Fruit fly (Drosophila melanogaster) whole organism, embryonic: ENCODE measurements around the gene CG4968.

Experiments used
- Awh ChIP-seq: fragments of 200-800 bp; sonication (Bioruptor generic); IDR thresholded peaks from 2 replicates; pipeline ENCODE4, ENCODE4 v1.3.6; 2022; ENCODE audit warnings: missing biosample characterization, missing genetic modification characterization
- BEAF-32 ChIP-seq: fragments of 200-800 bp; sonication (Bioruptor generic); optimal IDR thresholded peaks from 3 replicates; lab custom pipeline; 2017; ENCODE audit warnings: missing biosample characterization, missing genetic modification characterization, mild to moderate bottlenecking, moderate library complexity, missing genetic modification reagents
- Bteb2 ChIP-seq: fragments of 200-800 bp; sonication (Bioruptor generic); optimal IDR thresholded peaks from 2 replicates; lab custom pipeline; 2016; ENCODE audit warnings: missing biosample characterization, missing genetic modification characterization
- CG10366 ChIP-seq: fragments of 200-800 bp; sonication (Bioruptor generic); IDR thresholded peaks from 2 replicates; pipeline ENCODE4 v1.3.6; 2022; ENCODE audit warnings: missing biosample characterization, missing genetic modification characterization
- CG11247 ChIP-seq: fragments of 200-800 bp; sonication (Bioruptor generic); IDR thresholded peaks from 2 replicates; pipeline ENCODE4 v1.3.6; 2022; ENCODE audit warnings: missing biosample characterization, missing genetic modification characterization
- CG12942 ChIP-seq: fragments of 200-800 bp; sonication (Bioruptor generic); optimal IDR thresholded peaks from 3 replicates; lab custom pipeline; 2016; ENCODE audit warnings: missing biosample characterization, missing genetic modification characterization
- CG13123 ChIP-seq: fragments of 200-800 bp; sonication (Bioruptor generic); optimal IDR thresholded peaks from 2 replicates; lab custom pipeline; 2016; ENCODE audit warnings: missing biosample characterization, missing genetic modification characterization
- CG1647 ChIP-seq: fragments of 200-800 bp; sonication (Bioruptor generic); optimal IDR thresholded peaks from 3 replicates; lab custom pipeline; 2016; ENCODE audit warnings: missing biosample characterization, missing genetic modification characterization
- CG17186 ChIP-seq: fragments of 200-800 bp; sonication (Bioruptor generic); optimal IDR thresholded peaks from 3 replicates; lab custom pipeline; 2017; ENCODE audit warnings: missing biosample characterization, missing genetic modification reagents, missing genetic modification characterization
- CG18476 ChIP-seq: fragments of 200-800 bp; sonication (Bioruptor generic); optimal IDR thresholded peaks from 2 replicates; lab custom pipeline; 2016; ENCODE audit warnings: missing biosample characterization, mild to moderate bottlenecking, missing genetic modification characterization
- CG18599 ChIP-seq: fragments of 200-800 bp; sonication (Bioruptor generic); optimal IDR thresholded peaks from 3 replicates; lab custom pipeline; 2017; ENCODE audit warnings: missing biosample characterization, missing genetic modification characterization, mild to moderate bottlenecking, moderate library complexity, missing genetic modification reagents
- CG30403 ChIP-seq: fragments of 200-800 bp; sonication (Bioruptor generic); optimal IDR thresholded peaks from 3 replicates; lab custom pipeline; 2016; ENCODE audit warnings: missing biosample characterization, missing genetic modification characterization
- CG34224 ChIP-seq: fragments of 200-800 bp; sonication (Bioruptor generic); IDR thresholded peaks from 3 replicates; pipeline ENCODE4 v1.3.6; 2022; ENCODE audit warnings: missing biosample characterization, missing genetic modification characterization; ENCODE audit not compliant: partially characterized antibody
- CG4328 ChIP-seq: fragments of 200-800 bp; sonication (Bioruptor generic); optimal IDR thresholded peaks from 3 replicates; lab custom pipeline; 2017; ENCODE audit warnings: missing biosample characterization, missing genetic modification reagents, missing genetic modification characterization
- CG6175 ChIP-seq: fragments of 200-800 bp; sonication (Bioruptor generic); IDR thresholded peaks from 3 replicates; pipeline ENCODE4 v1.3.6; 2022; ENCODE audit warnings: missing biosample characterization, missing genetic modification characterization
- CG6854 ChIP-seq: fragments of 200-800 bp; sonication (Bioruptor generic); optimal IDR thresholded peaks from 3 replicates; lab custom pipeline; 2017; ENCODE audit warnings: missing biosample characterization, mild to moderate bottlenecking, missing genetic modification characterization
- CG8478 ChIP-seq: fragments of >200 bp; optimal IDR thresholded peaks from 2 replicates; lab custom pipeline; 2018
- Chrac-16 ChIP-seq: fragments of 200-800 bp; sonication (Bioruptor generic); optimal IDR thresholded peaks from 3 replicates; lab custom pipeline; 2016; ENCODE audit warnings: missing biosample characterization, missing genetic modification characterization
- Dek ChIP-seq: fragments of 200-800 bp; sonication (Bioruptor generic); optimal IDR thresholded peaks from 3 replicates; lab custom pipeline; 2019; ENCODE audit warnings: missing biosample characterization, mild to moderate bottlenecking, missing genetic modification characterization, moderate library complexity
- Dp ChIP-seq: fragments of 200-800 bp; sonication (Bioruptor generic); optimal IDR thresholded peaks from 2 replicates; lab custom pipeline; 2018; ENCODE audit warnings: missing biosample characterization, mild to moderate bottlenecking, missing genetic modification characterization, moderate library complexity
- Neu2 ChIP-seq: fragments of 200-800 bp; sonication (Bioruptor generic); optimal IDR thresholded peaks from 3 replicates; lab custom pipeline; 2016; ENCODE audit warnings: missing biosample characterization, missing genetic modification characterization, borderline replicate concordance
- Oli ChIP-seq: fragments of 200-800 bp; sonication (Bioruptor generic); optimal IDR thresholded peaks from 2 replicates; lab custom pipeline; 2018; ENCODE audit warnings: missing biosample characterization, mild to moderate bottlenecking, missing genetic modification characterization, moderate library complexity
- ac ChIP-seq: fragments of 200-800 bp; sonication (Bioruptor generic); optimal IDR thresholded peaks from 3 replicates; lab custom pipeline; 2017; ENCODE audit warnings: missing biosample characterization, mild to moderate bottlenecking, missing genetic modification characterization
- amos ChIP-seq: fragments of 200-800 bp; sonication (Bioruptor generic); IDR thresholded peaks from 2 replicates; pipeline ENCODE4 v1.3.6; 2022; ENCODE audit warnings: missing biosample characterization, missing genetic modification characterization; ENCODE audit not compliant: partially characterized antibody
- bbx ChIP-seq: fragments of 200-800 bp; sonication (Bioruptor generic); IDR thresholded peaks from 2 replicates; pipeline ENCODE4 v1.3.6; 2022; ENCODE audit warnings: missing biosample characterization, missing genetic modification characterization; ENCODE audit not compliant: partially characterized antibody
- chn ChIP-seq: fragments of 200-800 bp; sonication (Bioruptor generic); optimal IDR thresholded peaks from 2 replicates; lab custom pipeline; 2016; ENCODE audit warnings: missing biosample characterization, missing genetic modification characterization
- danr ChIP-seq: fragments of 200-800 bp; sonication (Bioruptor generic); IDR thresholded peaks from 2 replicates; pipeline ENCODE4 v1.3.6; 2022; ENCODE audit warnings: missing biosample characterization, missing genetic modification characterization
- dpn ChIP-seq, 2 experiments: fragments of 200-800 bp; sonication (Bioruptor generic); optimal IDR thresholded peaks; 3 replicates each; lab custom pipeline; 2016; ENCODE audit warnings: missing biosample characterization in 2 of 2, missing genetic modification characterization in 2 of 2
- fd3F ChIP-seq: fragments of 200-800 bp; sonication (Bioruptor generic); optimal IDR thresholded peaks from 2 replicates; lab custom pipeline; 2018; ENCODE audit warnings: missing biosample characterization, mild to moderate bottlenecking, missing genetic modification characterization, moderate library complexity
- fd64A ChIP-seq: fragments of 200-800 bp; sonication (Bioruptor generic); optimal IDR thresholded peaks from 3 replicates; lab custom pipeline; 2018; ENCODE audit warnings: missing biosample characterization, mild to moderate bottlenecking, missing genetic modification characterization
- ftz-f1 ChIP-seq: fragments of 200-800 bp; sonication (Bioruptor generic); optimal IDR thresholded peaks from 2 replicates; lab custom pipeline; 2016; ENCODE audit warnings: missing biosample characterization, missing genetic modification characterization
- grau ChIP-seq: fragments of 200-800 bp; optimal IDR thresholded peaks from 3 replicates; lab custom pipeline; 2019; ENCODE audit warnings: missing biosample characterization, mild to moderate bottlenecking, missing genetic modification characterization, moderate library complexity
- nerfin-1 ChIP-seq: fragments of 200-800 bp; sonication (Bioruptor generic); optimal IDR thresholded peaks from 3 replicates; lab custom pipeline; 2019; ENCODE audit warnings: missing biosample characterization, mild to moderate bottlenecking, missing genetic modification characterization, moderate library complexity
- odd ChIP-seq: fragments of 200-800 bp; sonication (Bioruptor generic); optimal IDR thresholded peaks from 2 replicates; lab custom pipeline; 2017; ENCODE audit warnings: missing biosample characterization, mild to moderate bottlenecking, missing genetic modification characterization
- sisA ChIP-seq: fragments of 200-800 bp; sonication (Bioruptor generic); IDR thresholded peaks from 2 replicates; pipeline ENCODE4 v1.3.6; 2022; ENCODE audit warnings: missing biosample characterization, missing genetic modification characterization
- stwl ChIP-seq: fragments of 200-800 bp; sonication (Bioruptor generic); optimal IDR thresholded peaks from 3 replicates; lab custom pipeline; 2018; ENCODE audit warnings: missing biosample characterization, mild to moderate bottlenecking, missing genetic modification characterization, moderate library complexity
- tgo ChIP-seq: fragments of 200-800 bp; sonication (Bioruptor generic); IDR thresholded peaks from 3 replicates; pipeline ENCODE4 v1.3.6; 2022; ENCODE audit warnings: missing biosample characterization, missing genetic modification characterization
- ttk ChIP-seq: fragments of 200-800 bp; sonication (Bioruptor generic); IDR thresholded peaks from 2 replicates; pipeline ENCODE4 v2.1.2; 2022; ENCODE audit warnings: missing biosample characterization, missing genetic modification characterization
- unc-4 ChIP-seq: fragments of 200-800 bp; sonication (Bioruptor generic); IDR thresholded peaks from 2 replicates; pipeline ENCODE4 v1.3.6; 2022; ENCODE audit warnings: missing biosample characterization, missing genetic modification characterization; ENCODE audit not compliant: partially characterized antibody
- wor ChIP-seq: fragments of 200-800 bp; sonication (Bioruptor generic); IDR thresholded peaks from 2 replicates; pipeline ENCODE4 v1.3.6; 2022; ENCODE audit warnings: missing biosample characterization, missing genetic modification characterization

CG4968 gene

DNA sequence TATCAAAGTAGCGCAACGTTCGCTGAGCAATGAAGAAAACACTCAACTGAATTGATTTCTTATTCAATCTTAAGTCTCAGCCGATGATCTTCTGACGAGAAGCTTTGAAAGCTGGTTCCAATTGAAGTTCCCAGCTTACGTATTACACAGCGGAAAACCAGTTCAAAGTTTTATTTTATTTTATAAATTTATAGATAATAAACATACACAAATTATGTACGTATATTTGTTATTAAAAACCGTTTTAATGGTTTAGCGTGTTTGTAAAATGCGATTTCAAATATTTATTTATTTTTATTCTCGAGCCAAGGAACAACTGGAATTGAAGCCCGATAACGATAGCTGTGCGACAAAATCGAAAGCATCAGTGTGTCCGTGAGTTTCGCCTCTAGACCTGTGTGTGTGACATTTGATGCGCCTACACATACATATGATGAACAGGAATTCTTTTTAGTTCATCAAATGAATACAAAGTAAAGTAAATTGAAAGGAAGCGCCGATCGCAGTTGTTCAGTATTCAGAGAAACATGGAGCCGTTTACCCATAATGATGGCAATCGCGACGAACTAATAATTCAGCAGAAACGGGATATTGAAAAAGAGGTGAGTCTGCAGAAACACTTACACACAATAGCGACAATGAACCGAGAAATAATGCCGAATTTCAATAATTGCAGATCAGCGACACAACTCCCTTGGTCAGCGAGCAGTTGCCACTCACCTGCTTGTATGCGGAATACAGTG, at the start of gene CG4968, which contains the start of gene CG5390 (continued):
- TF ChIP-seq nerfin-1 (tag; lab: Kevin White, UChicago), result peak; percentile 60
- TF ChIP-seq fd64A (GFP tag; lab: Kevin White, UChicago), result no peak
- peak; percentile 45; the same call in 1 of the 3 replicates for TF ChIP-seq tgo (GFP tag; lab: Robert Waterston, UW)
- peak; percentile 11; the same call in 1 of the 2 replicates for TF ChIP-seq Awh
- TF ChIP-seq ac (GFP tag; lab: Kevin White, UChicago), result no peak
- TF ChIP-seq amos (GFP tag; lab: Robert Waterston, UW), result no peak; the same call in 1 of the 2 replicates
- peak; percentile 70 for TF ChIP-seq CG4328 (GFP tag; lab: Kevin White, UChicago)
- peak; percentile 58 for TF ChIP-seq Dp
- peak; percentile 53 for TF ChIP-seq Oli
- TF ChIP-seq BEAF-32 (GFP tag; lab: Kevin White, UChicago), result peak; percentile 60
- TF ChIP-seq ttk (GFP tag; lab: Robert Waterston, UW), result peak; percentile 32; the same call in 1 of the 2 replicates
- peak; percentile 14 for TF ChIP-seq CG13123 (GFP tag; lab: Kevin White, UChicago)
- no peak for TF ChIP-seq sisA
- TF ChIP-seq dpn (GFP tag; optimal IDR thresholded peaks at IDR 0.05; lab: Kevin White, UChicago), result peak; percentile 44 to 69
- peak; percentile 78 for TF ChIP-seq grau
- TF ChIP-seq bbx (GFP tag; lab: Robert Waterston, UW), result peak; percentile 72
- peak; percentile 87 for TF ChIP-seq stwl
- no peak for TF ChIP-seq Bteb2 (GFP tag; lab: Kevin White, UChicago)
- TF ChIP-seq wor (GFP tag; lab: Robert Waterston, UW), result no peak
- TF ChIP-seq ftz-f1 (GFP tag; lab: Kevin White, UChicago), result peak; percentile 6
- peak; percentile 79 for TF ChIP-seq CG18599 (GFP tag; lab: Kevin White, UChicago)
- peak; percentile 56 for TF ChIP-seq odd
- TF ChIP-seq danr (GFP tag; lab: Robert Waterston, UW), result peak; percentile 49; the same call in 1 of the 2 replicates
- peak; percentile 52 for TF ChIP-seq CG12942 (GFP tag; lab: Kevin White, UChicago)
- TF ChIP-seq Chrac-16 (GFP tag; lab: Kevin White, UChicago), result peak; percentile 8
- TF ChIP-seq CG17186, result no peak
- TF ChIP-seq Dek, result no peak
- peak; percentile 62 for TF ChIP-seq fd3F (GFP tag; lab: Kevin White, UChicago)
- TF ChIP-seq CG1647, result no peak
- TF ChIP-seq CG8478 (lab: Kevin White, UChicago), result no peak
- TF ChIP-seq CG34224 (GFP tag; lab: Robert Waterston, UW), result peak; percentile 51; the same call in 2 of the 3 replicates
- peak; percentile 72 for TF ChIP-seq CG10366 (GFP tag; lab: Robert Waterston, UW)
- TF ChIP-seq CG6175, result no peak
- TF ChIP-seq CG30403, result peak; percentile 73
- peak; percentile 50 for TF ChIP-seq unc-4 (GFP tag; lab: Robert Waterston, UW)
- TF ChIP-seq CG11247, result 0 out of 2 replicates have a peak, but pooled peaks have one; percentile 34
- no peak for TF ChIP-seq Neu2 (GFP tag; lab: Kevin White, UChicago)
- TF ChIP-seq CG6854 (GFP tag; lab: Kevin White, UChicago), result no peak
- TF ChIP-seq chn (GFP tag; lab: Kevin White, UChicago), result peak; percentile 1
- peak; percentile 50 for TF ChIP-seq CG18476 (GFP tag; lab: Kevin White, UChicago)
